Fruit fly (Drosophila melanogaster) whole organism, pupa: ENCODE results near the gene Pvf2.

Experiments used
- CG10348 ChIP-seq: fragments of 200-800 bp; sonication (Bioruptor generic); IDR thresholded peaks from 2 replicates; pipeline ENCODE4 v1.3.6; 2022; ENCODE audit warnings: missing biosample characterization, missing genetic modification characterization
- CG12605 ChIP-seq: fragments of 200-800 bp; sonication (Bioruptor generic); IDR thresholded peaks from 2 replicates; pipeline ENCODE4 v1.3.6; 2022; ENCODE audit warnings: missing biosample characterization, missing genetic modification characterization
- CG13204 ChIP-seq: fragments of 200-800 bp; sonication (Bioruptor generic); optimal IDR thresholded peaks from 2 replicates; lab custom pipeline; 2018; ENCODE audit warnings: missing biosample characterization, mild to moderate bottlenecking, missing genetic modification characterization, moderate library complexity
- CG14655 ChIP-seq: fragments of 200-800 bp; sonication (Bioruptor generic); optimal IDR thresholded peaks from 3 replicates; lab custom pipeline; 2017; ENCODE audit warnings: mild to moderate bottlenecking, missing biosample characterization, missing genetic modification reagents, missing genetic modification characterization
- CG15710 ChIP-seq: fragments of 200-800 bp; sonication (Bioruptor generic); optimal IDR thresholded peaks from 2 replicates; lab custom pipeline; 2018; ENCODE audit warnings: missing biosample characterization, mild to moderate bottlenecking, missing genetic modification characterization, moderate library complexity
- CG17806 ChIP-seq: fragments of 200-800 bp; sonication (Bioruptor generic); optimal IDR thresholded peaks from 2 replicates; lab custom pipeline; 2018; ENCODE audit warnings: missing biosample characterization, mild to moderate bottlenecking, missing genetic modification characterization, moderate library complexity
- CG32121 ChIP-seq: fragments of 200-800 bp; sonication (Bioruptor generic); IDR thresholded peaks from 2 replicates; pipeline ENCODE4 v1.3.6; 2022; ENCODE audit warnings: missing biosample characterization, missing genetic modification characterization
- CG34367 ChIP-seq: fragments of 200-800 bp; sonication (Bioruptor generic); optimal IDR thresholded peaks from 2 replicates; lab custom pipeline; 2018; ENCODE audit warnings: missing biosample characterization, mild to moderate bottlenecking, missing genetic modification characterization
- CG4496 ChIP-seq: fragments of 200-800 bp; sonication (Bioruptor generic); IDR thresholded peaks from 3 replicates; pipeline ENCODE4 v1.3.6; 2022; ENCODE audit warnings: missing biosample characterization, missing genetic modification characterization
- CG8159 ChIP-seq: fragments of 200-800 bp; sonication (Bioruptor generic); optimal IDR thresholded peaks from 3 replicates; lab custom pipeline; 2018; ENCODE audit warnings: missing biosample characterization, mild to moderate bottlenecking, missing genetic modification characterization, moderate library complexity
- CG8301 ChIP-seq: fragments of 200-800 bp; sonication (Bioruptor generic); optimal IDR thresholded peaks from 2 replicates; lab custom pipeline; 2018; ENCODE audit warnings: missing biosample characterization, mild to moderate bottlenecking, missing genetic modification characterization
- CG9948 ChIP-seq: fragments of 200-800 bp; sonication (Bioruptor generic); optimal IDR thresholded peaks from 2 replicates; lab custom pipeline; 2018; ENCODE audit warnings: missing biosample characterization, mild to moderate bottlenecking, missing genetic modification characterization, moderate library complexity
- D1 ChIP-seq: fragments of 200-800 bp; sonication (Bioruptor generic); optimal IDR thresholded peaks from 2 replicates; lab custom pipeline; 2018; ENCODE audit warnings: missing biosample characterization, mild to moderate bottlenecking, missing genetic modification characterization, moderate library complexity
- EcR ChIP-seq: fragments of 200-800 bp; sonication (Bioruptor generic); optimal IDR thresholded peaks from 3 replicates; lab custom pipeline; 2019; ENCODE audit warnings: missing biosample characterization, missing genetic modification characterization, mild to moderate bottlenecking, moderate library complexity, missing genetic modification reagents
- Ets98B ChIP-seq: fragments of 200-800 bp; sonication (Bioruptor generic); IDR thresholded peaks from 2 replicates; pipeline ENCODE4 v1.3.6; 2022; ENCODE audit warnings: missing biosample characterization, missing genetic modification characterization
- Pif1A ChIP-seq: fragments of 200-800 bp; sonication (Bioruptor generic); optimal IDR thresholded peaks from 3 replicates; lab custom pipeline; 2016; ENCODE audit warnings: missing biosample characterization, missing genetic modification characterization
- Pif1B ChIP-seq: fragments of 200-800 bp; sonication (Bioruptor generic); optimal IDR thresholded peaks from 3 replicates; lab custom pipeline; 2016; ENCODE audit warnings: missing biosample characterization, missing genetic modification characterization
- Snoo ChIP-seq: fragments of 200-800 bp; sonication (Bioruptor generic); optimal IDR thresholded peaks from 3 replicates; lab custom pipeline; 2017; ENCODE audit warnings: missing biosample characterization, mild to moderate bottlenecking, missing genetic modification characterization, inconsistent platforms
- fd96Ca ChIP-seq: fragments of 200-800 bp; sonication (Bioruptor generic); IDR thresholded peaks from 3 replicates; pipeline ENCODE4 v1.3.6; 2022; ENCODE audit warnings: missing biosample characterization, missing genetic modification characterization
- gl ChIP-seq: fragments of 200-800 bp; sonication (Bioruptor generic); optimal IDR thresholded peaks from 2 replicates; lab custom pipeline; 2018; ENCODE audit warnings: missing biosample characterization, mild to moderate bottlenecking, missing genetic modification characterization
- rn ChIP-seq: fragments of 200-800 bp; sonication (Bioruptor generic); IDR thresholded peaks from 2 replicates; pipeline ENCODE4 v1.3.6; 2022; ENCODE audit warnings: missing biosample characterization, missing genetic modification characterization

The Pvf2 gene

dm6 chr2L:7050492-7051182 is 33.8 kb downstream of the Pvf2 start:
- TF ChIP-seq EcR (GFP tag; lab: Kevin White, UChicago), result peak; percentile 83
- no peak for TF ChIP-seq Pif1B (GFP tag; lab: Kevin White, UChicago)
- no peak for TF ChIP-seq CG9948
- TF ChIP-seq CG13204 (GFP tag; lab: Kevin White, UChicago), result peak; percentile 70
- TF ChIP-seq CG4496 (GFP tag; lab: Robert Waterston, UW), result no peak
- no peak for TF ChIP-seq gl
- no peak for TF ChIP-seq D1 (tag; lab: Kevin White, UChicago)
- no peak for TF ChIP-seq CG8301 (tag; lab: Kevin White, UChicago)

- no peak for TF ChIP-seq Pif1B (GFP tag; lab: Kevin White, UChicago)
- no peak for TF ChIP-seq CG17806 (tag; lab: Kevin White, UChicago)
- no peak for TF ChIP-seq CG14655
- TF ChIP-seq D1 (tag; lab: Kevin White, UChicago), result no peak
- no peak for TF ChIP-seq CG8159
- TF ChIP-seq CG32121, result peak; percentile 45; the same call in 1 of the 2 replicates
- TF ChIP-seq Snoo (tag; lab: Kevin White, UChicago), result no peak
- TF ChIP-seq CG12605 (GFP tag; lab: Robert Waterston, UW), result peak; percentile 44
- peak; percentile 33; the same call in 1 of the 3 replicates for TF ChIP-seq CG4496 (GFP tag; lab: Robert Waterston, UW)
- no peak for TF ChIP-seq EcR (GFP tag; lab: Kevin White, UChicago)
- no peak for TF ChIP-seq CG8301 (tag; lab: Kevin White, UChicago)
- TF ChIP-seq CG10348 (GFP tag; lab: Robert Waterston, UW), result no peak
- no peak for TF ChIP-seq Pif1A (GFP tag; lab: Kevin White, UChicago)
- no peak for TF ChIP-seq CG34367 (tag; lab: Kevin White, UChicago)
- no peak for TF ChIP-seq CG15710 (tag; lab: Kevin White, UChicago)
- TF ChIP-seq fd96Ca (GFP tag; lab: Robert Waterston, UW), result 0 out of 3 replicates have a peak, but pooled peaks have one; percentile 40
- no peak for TF ChIP-seq CG9948
- TF ChIP-seq gl, result no peak
- peak; percentile 39; the same call in 1 of the 2 replicates for TF ChIP-seq Ets98B (GFP tag; lab: Robert Waterston, UW)
- no peak for TF ChIP-seq rn
Observed at dm6 chr2L:7049680-7050289, 34.6 kb downstream of the Pvf2 start.

dm6 chr2L:7049009-7049647 is 35.3 kb downstream of the Pvf2 start:
- TF ChIP-seq Ets98B (GFP tag; lab: Robert Waterston, UW), result peak; percentile 44; the same call in 1 of the 2 replicates
- TF ChIP-seq CG32121, result peak; percentile 22; the same call in 1 of the 2 replicates
- TF ChIP-seq Snoo (tag; lab: Kevin White, UChicago), result peak; percentile 4
- no peak for TF ChIP-seq rn
- peak; percentile 22 for TF ChIP-seq Pif1A (GFP tag; lab: Kevin White, UChicago)
- TF ChIP-seq CG4496 (GFP tag; lab: Robert Waterston, UW), result peak; percentile 46; the same call in 1 of the 3 replicates
- TF ChIP-seq D1 (tag; lab: Kevin White, UChicago), result peak; percentile 49
- peak; percentile 18 for TF ChIP-seq gl
- no peak for TF ChIP-seq CG13204 (GFP tag; lab: Kevin White, UChicago)
- TF ChIP-seq CG15710 (tag; lab: Kevin White, UChicago), result no peak
- TF ChIP-seq CG9948, result no peak
- no peak for TF ChIP-seq CG17806 (tag; lab: Kevin White, UChicago)
- TF ChIP-seq EcR (GFP tag; lab: Kevin White, UChicago), result peak; percentile 79
- TF ChIP-seq CG8159, result peak; percentile 11
- TF ChIP-seq CG12605 (GFP tag; lab: Robert Waterston, UW), result peak; percentile 72
- TF ChIP-seq Pif1B (GFP tag; lab: Kevin White, UChicago), result peak; percentile 51
- TF ChIP-seq fd96Ca (GFP tag; lab: Robert Waterston, UW), result peak; percentile 50; the same call in 1 of the 3 replicates
- TF ChIP-seq CG10348 (GFP tag; lab: Robert Waterston, UW), result no peak

- TF ChIP-seq CG17806 (tag; lab: Kevin White, UChicago) (no peak), fd96Ca (GFP tag; lab: Robert Waterston, UW) (no peak), Pif1B (GFP tag; lab: Kevin White, UChicago) (no peak), rn (no peak), CG15710 (tag; lab: Kevin White, UChicago) (no peak), CG14655 (no peak), gl (no peak), EcR (GFP tag; lab: Kevin White, UChicago) (no peak), CG4496 (GFP tag; lab: Robert Waterston, UW) (no peak), Pif1A (GFP tag; lab: Kevin White, UChicago) (no peak), CG8301 (tag; lab: Kevin White, UChicago) (no peak), CG8159 (no peak), CG10348 (GFP tag; lab: Robert Waterston, UW) (no peak), CG34367 (tag; lab: Kevin White, UChicago) (no peak), CG12605 (GFP tag; lab: Robert Waterston, UW) (no peak), CG9948 (no peak), CG32121 (no peak), Ets98B (GFP tag; lab: Robert Waterston, UW) (no peak)
Observed at dm6 chr2L:7047703-7048102, 36.7 kb downstream of the Pvf2 start.
